Worm (Caenorhabditis elegans): ENCODE data around the gene nlp-45.

Gene nlp-45

DNA sequence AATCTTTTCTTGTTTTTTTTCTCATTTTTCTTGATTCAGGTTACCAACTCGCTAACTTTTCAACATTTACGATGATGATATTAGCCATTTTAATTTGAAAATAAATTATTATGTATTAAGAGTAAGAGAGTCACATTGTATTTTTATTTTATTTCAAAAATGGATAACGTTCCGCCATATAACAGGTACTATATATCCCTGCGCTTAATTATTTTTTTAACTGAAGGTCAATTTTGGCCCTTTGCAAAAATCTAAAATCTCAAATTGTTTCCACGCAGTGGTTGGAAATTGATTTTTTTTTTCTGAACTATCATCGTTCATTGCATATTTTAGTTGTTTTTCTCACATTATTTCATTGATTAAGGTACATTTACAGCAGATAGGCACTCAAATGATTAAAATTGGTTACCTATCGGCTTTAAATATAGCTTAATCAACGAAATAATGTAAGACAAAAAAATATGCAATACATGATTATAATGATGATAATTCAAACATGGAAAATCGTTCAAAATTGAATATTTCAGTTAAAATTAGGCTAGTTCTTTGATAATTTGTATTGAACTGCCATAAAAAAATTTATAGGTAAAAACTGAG lies 26.7 kb upstream of the nlp-45 start:
- TF ChIP-seq mbf-1 (tag; optimal IDR thresholded peaks at IDR 0.05) (peak; percentile 60), unc-55 (GFP tag; optimal IDR thresholded peaks at IDR 0.05) (peak; percentile 58), F13H6.1 (tag; optimal IDR thresholded peaks at IDR 0.05) (peak; percentile 84), nhr-23 (tag; optimal IDR thresholded peaks at IDR 0.05) (no peak), skn-1 (tag; optimal IDR thresholded peaks at IDR 0.05) (peak; percentile 86), nhr-21 (tag; optimal IDR thresholded peaks at IDR 0.05) (peak; percentile 97), ztf-1 (GFP tag; conservative IDR thresholded peaks at IDR 0.05) (no peak), snpc-4 (tag; optimal IDR thresholded peaks at IDR 0.05) (peak; percentile 63), C34F6.9 (tag; optimal IDR thresholded peaks at IDR 0.05) (peak; percentile 75), nhr-10 (tag; optimal IDR thresholded peaks at IDR 0.05) (peak; percentile 91), lin-11 (tag; optimal IDR thresholded peaks at IDR 0.05) (no peak), ztf-4 (tag; optimal IDR thresholded peaks at IDR 0.05) (peak; percentile 69), lsy-2 (tag; optimal IDR thresholded peaks at IDR 0.05) (peak; percentile 87 to 93), elt-1 (tag; optimal IDR thresholded peaks at IDR 0.05) (no peak), ceh-16 (tag; optimal IDR thresholded peaks at IDR 0.05) (no peak), lin-39 (tag; optimal IDR thresholded peaks at IDR 0.05) (no peak), aly-2 (tag; optimal IDR thresholded peaks at IDR 0.05) (peak; percentile 68), lin-13 (GFP tag; optimal IDR thresholded peaks at IDR 0.05) (peak; percentile 94), ZK546.5 (tag; optimal IDR thresholded peaks at IDR 0.05) (peak; percentile 51), sma-9 (GFP tag; optimal IDR thresholded peaks at IDR 0.05) (peak; percentile 85), sma-9 (tag; optimal IDR thresholded peaks at IDR 0.05) (no peak), dmd-4 (tag; optimal IDR thresholded peaks at IDR 0.05) (peak; percentile 76), nhr-11 (tag; optimal IDR thresholded peaks at IDR 0.05) (peak; percentile 17), elt-3 (tag; optimal IDR thresholded peaks at IDR 0.05) (no peak), egl-27 (tag; optimal IDR thresholded peaks at IDR 0.05) (peak; percentile 92), zag-1 (tag; optimal IDR thresholded peaks at IDR 0.05) (no peak), sma-3 (GFP tag; optimal IDR thresholded peaks at IDR 0.05) (peak; percentile 95), R02D3.7 (tag; optimal IDR thresholded peaks at IDR 0.05) (peak; percentile 66), nhr-6 (tag; optimal IDR thresholded peaks at IDR 0.05) (peak; percentile 89), unc-39 (tag; optimal IDR thresholded peaks at IDR 0.05) (no peak), nhr-237 (tag; optimal IDR thresholded peaks at IDR 0.05) (peak; percentile 90), sem-4 (tag; optimal IDR thresholded peaks at IDR 0.05) (peak; percentile 90), crh-2 (tag; optimal IDR thresholded peaks at IDR 0.05) (peak; percentile 97), alr-1 (tag; optimal IDR thresholded peaks at IDR 0.05) (no peak), nhr-12 (tag; optimal IDR thresholded peaks at IDR 0.05) (peak; percentile 48), nhr-77 (tag; optimal IDR thresholded peaks at IDR 0.05) (peak; percentile 93), Y55F3AM.14 (GFP tag; optimal IDR thresholded peaks at IDR 0.05) (peak; percentile 53), nhr-129 (tag; optimal IDR thresholded peaks at IDR 0.05) (peak; percentile 85), ztf-11 (tag; optimal IDR thresholded peaks at IDR 0.05) (no peak), ceh-82 (tag; optimal IDR thresholded peaks at IDR 0.05) (peak; percentile 79), mab-5 (tag; optimal IDR thresholded peaks at IDR 0.05) (peak; percentile 53), mdl-1 (tag; optimal IDR thresholded peaks at IDR 0.05) (peak; percentile 34 to 64), unc-62 (GFP tag; optimal IDR thresholded peaks at IDR 0.05) (no peak), blmp-1 (tag; optimal IDR thresholded peaks at IDR 0.05; ENCODE audit: insufficient read depth) (peak; percentile 68), ama-1 (optimal IDR thresholded peaks at IDR 0.05) (no peak), gmeb-1 (tag; optimal IDR thresholded peaks at IDR 0.05) (peak; percentile 92), nhr-25 (tag; optimal IDR thresholded peaks at IDR 0.05) (peak; percentile 97), peb-1 (tag; optimal IDR thresholded peaks at IDR 0.05) (no peak), fos-1 (tag; optimal IDR thresholded peaks at IDR 0.05) (peak; percentile 97)

All from whole organism, L2 larva.